Worm (Caenorhabditis elegans): Measurements from ENCODE around the gene ttr-23.

ce11 chrV:10539114-10539513, 50.5 kb downstream of the ttr-23 start, which contains the start of gene F25D1.8:
- no peak for TF ChIP-seq ztf-11 (tag; optimal IDR thresholded peaks at IDR 0.05)
- TF ChIP-seq ceh-88 (GFP tag; IDR thresholded peaks at IDR 0.05), result no peak
- no peak for TF ChIP-seq C04F5.9 (tag; optimal IDR thresholded peaks at IDR 0.05)
- TF ChIP-seq ceh-90 (tag; optimal IDR thresholded peaks at IDR 0.05), result no peak
